Fruit fly (Drosophila melanogaster) whole organism, embryonic: ENCODE data around the gene CG44270.

Source experiments
- Asciz ChIP-seq: fragments of 200-800 bp; sonication (Bioruptor generic); optimal IDR thresholded peaks from 2 replicates; lab custom pipeline; 2017; ENCODE audit warnings: missing biosample characterization, mild to moderate bottlenecking, missing genetic modification characterization, missing genetic modification reagents
- Atf3 ChIP-seq: fragments of 200-800 bp; sonication (Bioruptor generic); optimal IDR thresholded peaks from 3 replicates; lab custom pipeline; 2016; ENCODE audit warnings: missing biosample characterization, missing genetic modification characterization
- Atf6 ChIP-seq: fragments of 200-800 bp; sonication (Bioruptor generic); IDR thresholded peaks from 2 replicates; pipeline ENCODE4 v1.3.6; 2022; ENCODE audit warnings: missing biosample characterization, missing genetic modification characterization
- BEAF-32 ChIP-seq: fragments of 200-800 bp; sonication (Bioruptor generic); optimal IDR thresholded peaks from 3 replicates; lab custom pipeline; 2017; ENCODE audit warnings: missing biosample characterization, missing genetic modification characterization, mild to moderate bottlenecking, moderate library complexity, missing genetic modification reagents
- BtbVII ChIP-seq: fragments of 200-800 bp; sonication (Bioruptor generic); optimal IDR thresholded peaks from 3 replicates; lab custom pipeline; 2017; ENCODE audit warnings: missing biosample characterization, mild to moderate bottlenecking, missing genetic modification characterization
- CG10147 ChIP-seq: fragments of 200-800 bp; sonication (Bioruptor generic); optimal IDR thresholded peaks from 2 replicates; lab custom pipeline; 2019; ENCODE audit warnings: missing biosample characterization, mild to moderate bottlenecking, missing genetic modification characterization, moderate library complexity
- CG11093 ChIP-seq: fragments of 200-800 bp; sonication (Bioruptor generic); IDR thresholded peaks from 3 replicates; pipeline ENCODE4 v1.3.6; 2022; ENCODE audit warnings: missing biosample characterization, missing genetic modification characterization
- CG11247 ChIP-seq: fragments of 200-800 bp; sonication (Bioruptor generic); IDR thresholded peaks from 2 replicates; pipeline ENCODE4 v1.3.6; 2022; ENCODE audit warnings: missing biosample characterization, missing genetic modification characterization
- CG11398 ChIP-seq: fragments of 200-800 bp; sonication (Bioruptor generic); optimal IDR thresholded peaks from 2 replicates; lab custom pipeline; 2016; ENCODE audit warnings: missing biosample characterization, missing genetic modification characterization
- CG1832 ChIP-seq: fragments of 200-800 bp; sonication (Bioruptor generic); optimal IDR thresholded peaks from 2 replicates; lab custom pipeline; 2017; ENCODE audit warnings: missing biosample characterization, mild to moderate bottlenecking, missing genetic modification characterization, inconsistent platforms
- CG2129 ChIP-seq: fragments of 200-800 bp; sonication (Bioruptor generic); IDR thresholded peaks from 2 replicates; pipeline ENCODE4 v1.3.6; 2022; ENCODE audit warnings: missing biosample characterization, missing genetic modification characterization; ENCODE audit not compliant: partially characterized antibody
- CG30431 ChIP-seq: fragments of 200-800 bp; sonication (Bioruptor generic); optimal IDR thresholded peaks from 2 replicates; lab custom pipeline; 2017; ENCODE audit warnings: missing biosample characterization, missing genetic modification characterization
- CG3726 ChIP-seq: fragments of 200-800 bp; sonication (Bioruptor generic); IDR thresholded peaks from 3 replicates; pipeline ENCODE4, ENCODE4 v1.3.6; 2022; ENCODE audit warnings: missing biosample characterization, missing genetic modification characterization
- CG4360 ChIP-seq: fragments of 200-800 bp; sonication (Bioruptor generic); IDR thresholded peaks from 2 replicates; pipeline ENCODE4 v1.3.6; 2022; ENCODE audit warnings: missing biosample characterization, missing genetic modification characterization
- CG6683 ChIP-seq: fragments of 200-800 bp; sonication (Bioruptor generic); optimal IDR thresholded peaks from 2 replicates; lab custom pipeline; 2017; ENCODE audit warnings: missing biosample characterization, mild to moderate bottlenecking, missing genetic modification characterization, missing genetic modification reagents
- CG7372 ChIP-seq: fragments of 200-800 bp; sonication (Bioruptor generic); IDR thresholded peaks from 2 replicates; pipeline ENCODE4 v1.3.6; 2022; ENCODE audit warnings: missing biosample characterization, missing genetic modification characterization
- CG7745 ChIP-seq: fragments of 200-800 bp; sonication (Bioruptor generic); optimal IDR thresholded peaks from 2 replicates; lab custom pipeline; 2018; ENCODE audit warnings: missing biosample characterization, mild to moderate bottlenecking, missing genetic modification characterization, moderate library complexity
- CG7839 ChIP-seq: fragments of 200-800 bp; sonication (Bioruptor generic); optimal IDR thresholded peaks from 3 replicates; lab custom pipeline; 2018; ENCODE audit warnings: missing biosample characterization, mild to moderate bottlenecking, missing genetic modification characterization, moderate library complexity
- CG8290 ChIP-seq, 3 experiments: fragments of 200-800 bp; sonication (Bioruptor generic); optimal IDR thresholded peaks; 2 replicates each; lab custom pipeline; 2016 to 2019; ENCODE audit warnings: missing biosample characterization in 3 of 3, missing genetic modification characterization in 3 of 3, mild to moderate bottlenecking in 2 of 3, moderate library complexity in 1 of 3
- CG8944 ChIP-seq: fragments of 200-800 bp; sonication (Bioruptor generic); optimal IDR thresholded peaks from 3 replicates; lab custom pipeline; 2016; ENCODE audit warnings: missing biosample characterization, missing genetic modification characterization
- Dek ChIP-seq: fragments of 200-800 bp; sonication (Bioruptor generic); optimal IDR thresholded peaks from 3 replicates; lab custom pipeline; 2019; ENCODE audit warnings: missing biosample characterization, mild to moderate bottlenecking, missing genetic modification characterization, moderate library complexity
- Elba2 ChIP-seq: fragments of 200-800 bp; sonication (Bioruptor generic); optimal IDR thresholded peaks from 3 replicates; lab custom pipeline; 2016; ENCODE audit warnings: missing biosample characterization, missing genetic modification characterization
- Fer3 ChIP-seq: fragments of 200-800 bp; sonication (Bioruptor generic); optimal IDR thresholded peaks from 2 replicates; lab custom pipeline; 2018; ENCODE audit warnings: missing biosample characterization, mild to moderate bottlenecking, missing genetic modification characterization, moderate library complexity
- Mes4 ChIP-seq: fragments of 200-800 bp; sonication (Bioruptor generic); optimal IDR thresholded peaks from 2 replicates; lab custom pipeline; 2016; ENCODE audit warnings: missing biosample characterization, missing genetic modification characterization
- Myb ChIP-seq: fragments of 200-800 bp; sonication (Bioruptor generic); optimal IDR thresholded peaks from 2 replicates; lab custom pipeline; 2016; ENCODE audit warnings: missing biosample characterization, missing genetic modification characterization
- NK7.1 ChIP-seq: fragments of 200-800 bp; sonication (Bioruptor generic); optimal IDR thresholded peaks from 3 replicates; lab custom pipeline; 2016; ENCODE audit warnings: missing biosample characterization, missing genetic modification characterization
- Oaz ChIP-seq: fragments of 200-800 bp; sonication (Bioruptor generic); IDR thresholded peaks from 2 replicates; pipeline ENCODE4 v1.3.6; 2022; ENCODE audit warnings: missing biosample characterization, missing genetic modification characterization
- Scr ChIP-seq: fragments of 200-800 bp; sonication (Bioruptor generic); IDR thresholded peaks from 2 replicates; pipeline ENCODE4 v1.3.6; 2022; ENCODE audit warnings: missing biosample characterization, missing genetic modification characterization; ENCODE audit not compliant: partially characterized antibody
- Xrp1 ChIP-seq: fragments of 200-800 bp; sonication (Bioruptor generic); IDR thresholded peaks from 2 replicates; pipeline ENCODE4 v1.3.6; 2022; ENCODE audit warnings: missing biosample characterization, missing genetic modification characterization
- cas ChIP-seq: fragments of 200-800 bp; sonication (Bioruptor generic); IDR thresholded peaks from 2 replicates; pipeline ENCODE4 v1.3.6; 2022; ENCODE audit warnings: missing biosample characterization, missing genetic modification characterization
- chif ChIP-seq, 2 experiments: fragments of 200-800 bp; sonication (Bioruptor generic); optimal IDR thresholded peaks; 3 replicates each; lab custom pipeline; 2016; ENCODE audit warnings: missing biosample characterization in 2 of 2, missing genetic modification characterization in 2 of 2
- crp ChIP-seq, 2 experiments: fragments of 200-800 bp; sonication (Bioruptor generic); optimal IDR thresholded peaks; 2 replicates in 1 of 2; 3 replicates in 1 of 2; lab custom pipeline; 2017; ENCODE audit warnings: missing biosample characterization in 2 of 2, missing genetic modification characterization in 2 of 2, mild to moderate bottlenecking in 1 of 2, moderate library complexity in 1 of 2
- eve ChIP-seq, 2 experiments: fragments of >200 bp; optimal IDR thresholded peaks; 2 replicates each; lab custom pipeline; 2017; ENCODE audit warnings: missing biosample characterization in 2 of 2, missing genetic modification characterization in 2 of 2
- eyg ChIP-seq: fragments of 200-800 bp; sonication (Bioruptor generic); optimal IDR thresholded peaks from 3 replicates; lab custom pipeline; 2016; ENCODE audit warnings: missing biosample characterization, missing genetic modification characterization
- fd102C ChIP-seq: fragments of 200-800 bp; sonication (Bioruptor generic); optimal IDR thresholded peaks from 2 replicates; lab custom pipeline; 2018; ENCODE audit warnings: missing biosample characterization, mild to moderate bottlenecking, missing genetic modification characterization, moderate library complexity
- gt ChIP-seq: fragments of 200-800 bp; sonication (Bioruptor generic); IDR thresholded peaks from 2 replicates; pipeline ENCODE4 v1.3.6; 2022; ENCODE audit warnings: missing biosample characterization, missing genetic modification characterization
- hkb ChIP-seq, 2 experiments: fragments of 200-800 bp in 1 of 2; fragments of >200 bp in 1 of 2; sonication (Bioruptor generic) in 1 of 2; IDR thresholded peaks in 1 of 2; optimal IDR thresholded peaks in 1 of 2; 2 replicates each; pipeline versions ENCODE4 v1.3.6 to Lab custom; 2017 to 2022; ENCODE audit warnings: missing biosample characterization in 1 of 2, missing genetic modification characterization in 1 of 2
- kah ChIP-seq: fragments of 200-800 bp; sonication (Bioruptor generic); optimal IDR thresholded peaks from 2 replicates; lab custom pipeline; 2018; ENCODE audit warnings: missing biosample characterization, mild to moderate bottlenecking, missing genetic modification characterization
- lbe ChIP-seq: fragments of 200-800 bp; sonication (Bioruptor generic); optimal IDR thresholded peaks from 2 replicates; lab custom pipeline; 2016; ENCODE audit warnings: missing biosample characterization, mild to moderate bottlenecking, missing genetic modification characterization
- lilli ChIP-seq: fragments of 200-800 bp; sonication (Bioruptor generic); optimal IDR thresholded peaks from 3 replicates; lab custom pipeline; 2016; ENCODE audit warnings: missing biosample characterization, missing genetic modification characterization
- lola ChIP-seq, 3 experiments: fragments of >200 bp in 2 of 3; fragments of 200-800 bp in 1 of 3; sonication (Bioruptor generic) in 1 of 3; optimal IDR thresholded peaks; 2 replicates each; lab custom pipeline; 2017 to 2019; ENCODE audit warnings: missing biosample characterization in 3 of 3, missing genetic modification characterization in 3 of 3, mild to moderate bottlenecking in 1 of 3, moderate library complexity in 1 of 3
- mirr ChIP-seq: fragments of 200-800 bp; sonication (Bioruptor generic); optimal IDR thresholded peaks from 3 replicates; lab custom pipeline; 2018; ENCODE audit warnings: missing biosample characterization, mild to moderate bottlenecking, missing genetic modification characterization
- nau ChIP-seq: fragments of 200-800 bp; sonication (Bioruptor generic); optimal IDR thresholded peaks from 3 replicates; lab custom pipeline; 2017; ENCODE audit warnings: missing biosample characterization, mild to moderate bottlenecking, missing genetic modification characterization, missing genetic modification reagents
- ranshi ChIP-seq: fragments of 200-800 bp; sonication (Bioruptor generic); IDR thresholded peaks from 2 replicates; pipeline ENCODE4 v1.3.6; 2022; ENCODE audit warnings: missing biosample characterization, missing genetic modification characterization
- sens ChIP-seq: fragments of 200-800 bp; sonication (Bioruptor generic); peaks from one replicate; lab custom pipeline; 2016; ENCODE audit warnings: missing biosample characterization, missing genetic modification characterization
- trem ChIP-seq: fragments of 200-800 bp; optimal IDR thresholded peaks from 3 replicates; lab custom pipeline; 2019; ENCODE audit warnings: missing biosample characterization, mild to moderate bottlenecking, missing genetic modification characterization, moderate library complexity
- twi ChIP-seq: fragments of 200-800 bp; optimal IDR thresholded peaks from 2 replicates; lab custom pipeline; 2019; ENCODE audit warnings: missing biosample characterization, mild to moderate bottlenecking, missing genetic modification characterization, moderate library complexity
- yki ChIP-seq: fragments of >200 bp; optimal IDR thresholded peaks from 3 replicates; lab custom pipeline; 2018
- zfh2 ChIP-seq: fragments of 200-800 bp; sonication (Bioruptor generic); optimal IDR thresholded peaks from 2 replicates; lab custom pipeline; 2016; ENCODE audit warnings: missing biosample characterization, missing genetic modification characterization

CG44270 gene

DNA sequence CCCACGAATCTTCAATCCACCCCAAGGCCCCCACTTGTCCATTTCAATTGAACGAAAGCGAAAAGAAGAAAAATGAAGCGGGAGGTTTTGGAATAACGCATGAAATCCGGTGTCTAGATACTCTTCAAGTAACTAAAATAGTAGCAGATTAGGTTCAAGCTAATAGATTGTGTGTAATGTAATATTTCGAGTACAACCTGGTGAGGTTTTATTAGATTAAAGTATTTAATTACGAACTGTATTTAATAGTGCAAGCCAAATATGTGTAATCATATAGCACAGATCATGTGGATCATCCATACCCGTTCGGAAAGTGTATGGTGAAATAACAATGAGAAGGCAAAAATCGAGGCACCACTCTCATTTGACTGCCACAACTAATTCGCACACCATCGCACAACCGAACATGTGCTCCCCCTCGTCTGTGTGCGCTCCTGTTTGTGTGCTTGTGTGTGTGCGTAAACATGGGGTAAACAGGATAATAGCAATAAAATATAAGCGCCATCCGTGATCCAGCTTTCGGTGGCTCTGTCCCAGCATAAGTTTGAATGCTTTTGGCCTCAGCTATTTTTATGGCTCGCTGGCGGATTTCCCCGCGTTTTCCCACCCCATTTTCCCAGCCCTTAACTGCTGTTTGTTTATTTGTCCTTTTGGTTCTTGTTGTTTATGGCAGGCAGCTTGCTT is 8.5 kb downstream of the CG44270 start:
- TF ChIP-seq sens (peak; percentile 71), CG1832 (GFP tag; lab: Kevin White, UChicago) (no peak), hkb (optimal IDR thresholded peaks at IDR 0.05; lab: Kevin White, UChicago) (no peak), hkb (GFP tag; IDR thresholded peaks at IDR 0.05; lab: Robert Waterston, UW) (0 out of 2 replicates have a peak, but pooled peaks have one; percentile 35), fd102C (no peak), yki (lab: Kevin White, UChicago) (no peak), ranshi (GFP tag; lab: Robert Waterston, UW) (no peak), CG11398 (GFP tag; lab: Kevin White, UChicago) (no peak), mirr (GFP tag; lab: Kevin White, UChicago) (peak; percentile 62), Atf3 (GFP tag; lab: Kevin White, UChicago) (no peak), CG11247 (GFP tag; lab: Robert Waterston, UW) (no peak), gt (GFP tag; lab: Robert Waterston, UW) (no peak), CG30431 (no peak), crp (GFP tag; optimal IDR thresholded peaks at IDR 0.05; lab: Kevin White, UChicago) (no peak), Myb (GFP tag; lab: Kevin White, UChicago) (no peak), lilli (peak; percentile 30), kah (GFP tag; lab: Kevin White, UChicago) (no peak), trem (tag; lab: Kevin White, UChicago) (no peak), lbe (GFP tag; lab: Kevin White, UChicago) (no peak), CG8944 (GFP tag; lab: Kevin White, UChicago) (no peak), CG3726 (GFP tag; lab: Robert Waterston, UW) (no peak), CG2129 (GFP tag; lab: Robert Waterston, UW) (no peak), eyg (no peak), Oaz (GFP tag; lab: Robert Waterston, UW) (no peak), Xrp1 (GFP tag; lab: Robert Waterston, UW) (no peak), CG7839 (peak; percentile 55), CG4360 (GFP tag; lab: Robert Waterston, UW) (no peak), Mes4 (GFP tag; lab: Kevin White, UChicago) (no peak), chif (GFP tag; optimal IDR thresholded peaks at IDR 0.05; lab: Kevin White, UChicago) (no peak), CG10147 (GFP tag; lab: Kevin White, UChicago) (no peak), CG7372 (GFP tag; lab: Robert Waterston, UW) (no peak), twi (tag; lab: Kevin White, UChicago) (no peak), CG8290 (GFP tag; optimal IDR thresholded peaks at IDR 0.05; lab: Kevin White, UChicago) (no peak), CG8290 (tag; optimal IDR thresholded peaks at IDR 0.05; lab: Kevin White, UChicago) (peak in 1 of 2 experiments; percentile 39), Scr (GFP tag; lab: Robert Waterston, UW) (no peak), Atf6 (GFP tag; lab: Robert Waterston, UW) (no peak), lola (GFP tag; optimal IDR thresholded peaks at IDR 0.05; lab: Kevin White, UChicago) (no peak), eve (GFP tag; optimal IDR thresholded peaks at IDR 0.05; lab: Kevin White, UChicago) (peak in 1 of 2 experiments; percentile 61), CG6683 (GFP tag; lab: Kevin White, UChicago) (no peak), BEAF-32 (GFP tag; lab: Kevin White, UChicago) (no peak), nau (GFP tag; lab: Kevin White, UChicago) (no peak), Dek (tag; lab: Kevin White, UChicago) (peak; percentile 23), CG11093 (GFP tag; lab: Robert Waterston, UW) (no peak), NK7.1 (GFP tag; lab: Kevin White, UChicago) (no peak), Elba2 (GFP tag; lab: Kevin White, UChicago) (no peak), zfh2 (GFP tag; lab: Kevin White, UChicago) (no peak), CG7745 (tag; lab: Kevin White, UChicago) (no peak), Asciz (GFP tag; lab: Kevin White, UChicago) (no peak), BtbVII (GFP tag; lab: Kevin White, UChicago) (peak; percentile 29), Fer3 (peak; percentile 34), cas (no peak)
